Fruit fly (Drosophila melanogaster) Kc167 (cell line): Measurements from ENCODE around the gene CG43092.

Experiments used
- Myc ChIP-seq: fragments of >200 bp; optimal IDR thresholded peaks from 2 replicates; lab custom pipeline; 2017; ENCODE audit warnings: missing external identifiers
- Sin3A ChIP-seq: fragments of >200 bp; optimal IDR thresholded peaks from 2 replicates; lab custom pipeline; 2018; ENCODE audit warnings: missing external identifiers
- h ChIP-seq: fragments of >200 bp; optimal IDR thresholded peaks from 3 replicates; lab custom pipeline; 2018; ENCODE audit warnings: missing external identifiers
- insv ChIP-seq: fragments of >200 bp; optimal IDR thresholded peaks from 3 replicates; lab custom pipeline; 2018; ENCODE audit warnings: missing external identifiers
- psq ChIP-seq: fragments of >200 bp; optimal IDR thresholded peaks from 2 replicates; lab custom pipeline; 2017; ENCODE audit warnings: missing external identifiers
- ttk ChIP-seq: sonication (Bioruptor generic); optimal IDR thresholded peaks from 2 replicates; lab custom pipeline; 2017; ENCODE audit warnings: missing external identifiers

Gene CG43092

DNA sequence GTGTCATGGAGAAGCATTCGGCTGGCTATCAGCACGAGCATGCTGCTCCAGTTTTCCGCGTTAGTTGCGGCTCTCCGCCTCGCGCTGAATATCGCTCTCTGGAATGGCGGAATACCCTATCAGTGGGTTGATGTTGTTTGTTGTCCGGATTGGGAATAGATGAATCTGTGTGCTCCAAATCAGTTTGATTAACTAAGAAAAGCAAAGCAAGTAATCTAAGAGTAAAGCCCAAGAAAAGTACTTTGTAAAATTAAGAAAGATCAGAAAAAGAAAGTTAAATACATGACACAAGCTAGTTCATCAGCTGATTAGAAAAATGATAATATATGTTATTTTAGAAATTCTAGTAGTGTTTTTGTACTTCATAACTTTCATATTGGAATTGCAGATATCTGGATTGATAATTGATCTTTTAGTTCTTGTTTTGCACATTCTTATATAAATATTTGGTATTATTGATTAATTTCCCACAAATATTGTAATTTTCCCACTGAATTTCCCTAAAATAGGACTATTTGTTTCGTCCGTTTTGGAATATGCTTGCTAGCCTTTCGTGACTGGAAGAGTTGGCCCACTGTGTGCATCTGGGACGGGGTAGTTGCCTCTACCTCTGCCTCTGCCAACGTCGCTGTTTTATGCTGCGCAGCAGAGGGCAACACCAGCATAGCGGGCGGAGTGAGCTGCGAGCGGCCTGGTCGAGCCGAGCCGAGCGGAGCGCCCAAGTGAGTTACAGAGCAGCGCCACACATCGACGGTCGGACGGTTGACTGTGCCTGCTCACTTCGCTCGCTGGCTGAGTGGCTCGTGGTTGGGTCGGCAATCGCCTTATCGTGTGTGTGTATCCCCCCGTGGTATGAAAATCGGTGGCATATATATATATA, 15.3 kb downstream of the CG43092 start:
- TF ChIP-seq psq (lab: Kevin White, UChicago) (no peak), Sin3A (lab: Kevin White, UChicago) (no peak), h (no peak), insv (lab: Kevin White, UChicago) (no peak), Myc (no peak), ttk (lab: Kevin White, UChicago) (no peak)

DNA sequence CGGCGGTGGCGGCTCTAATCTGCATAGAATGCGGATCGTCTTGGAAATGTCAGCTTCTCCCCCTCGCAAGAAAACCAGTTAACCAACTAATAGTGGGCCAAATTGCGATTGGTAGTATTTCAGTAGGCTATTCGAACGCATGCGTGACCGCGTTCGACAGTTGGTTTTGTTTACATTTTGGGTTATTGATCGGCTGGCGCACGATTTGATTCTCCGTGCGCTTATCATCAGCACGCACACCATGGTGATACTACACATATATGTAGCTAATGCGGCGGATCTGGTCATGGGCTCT, 15.9 kb downstream of the CG43092 start:
- TF ChIP-seq Sin3A (lab: Kevin White, UChicago) (no peak), psq (lab: Kevin White, UChicago) (no peak), Myc (no peak), h (no peak), ttk (lab: Kevin White, UChicago) (no peak), insv (lab: Kevin White, UChicago) (no peak)

DNA sequence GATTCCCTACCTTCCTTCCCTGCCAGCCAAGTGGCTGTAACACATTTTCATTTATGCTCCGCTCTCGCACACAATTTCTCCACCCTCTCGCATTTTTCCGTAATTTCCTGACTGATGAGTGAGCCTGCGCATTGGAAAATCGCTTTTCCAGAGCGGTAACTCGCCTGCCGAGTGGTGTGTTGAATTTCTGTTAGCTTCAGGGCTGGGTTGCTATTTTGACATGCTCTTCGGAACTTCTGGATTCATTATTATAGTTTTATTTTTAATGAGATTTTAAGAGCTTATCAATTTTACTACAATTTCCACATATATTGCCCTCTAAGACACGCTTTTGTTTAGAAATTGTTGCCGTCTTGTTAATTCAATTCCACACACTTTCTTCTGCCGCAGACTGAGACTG, 16.5 kb downstream of the CG43092 start:
- TF ChIP-seq insv (lab: Kevin White, UChicago): no peak
- TF ChIP-seq psq (lab: Kevin White, UChicago): no peak
- TF ChIP-seq Myc: no peak
- TF ChIP-seq Sin3A (lab: Kevin White, UChicago): no peak
- TF ChIP-seq ttk (lab: Kevin White, UChicago): no peak
- no peak for TF ChIP-seq h

DNA sequence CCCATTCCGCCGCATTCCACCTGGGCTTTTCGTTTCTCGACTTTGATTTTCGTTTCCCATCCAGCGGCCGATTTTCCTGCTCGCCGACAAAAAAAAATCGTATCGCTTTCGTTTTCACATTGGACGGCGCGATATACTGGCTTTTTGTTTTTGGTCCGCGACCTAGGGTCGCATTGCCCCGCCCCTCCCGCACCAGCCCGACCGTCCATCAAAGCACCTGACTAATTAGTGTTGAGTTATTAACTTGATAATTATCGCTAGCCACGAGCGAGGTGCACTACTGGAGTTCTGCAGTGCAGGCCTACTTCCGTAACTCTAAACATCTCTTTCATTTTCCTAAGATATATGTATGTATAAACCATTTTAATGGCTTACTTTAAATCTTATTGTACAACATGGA, 17.8 kb downstream of the CG43092 start:
- TF ChIP-seq ttk (lab: Kevin White, UChicago) (no peak), Sin3A (lab: Kevin White, UChicago) (no peak), Myc (no peak), insv (lab: Kevin White, UChicago) (no peak), h (no peak), psq (lab: Kevin White, UChicago) (no peak)

DNA sequence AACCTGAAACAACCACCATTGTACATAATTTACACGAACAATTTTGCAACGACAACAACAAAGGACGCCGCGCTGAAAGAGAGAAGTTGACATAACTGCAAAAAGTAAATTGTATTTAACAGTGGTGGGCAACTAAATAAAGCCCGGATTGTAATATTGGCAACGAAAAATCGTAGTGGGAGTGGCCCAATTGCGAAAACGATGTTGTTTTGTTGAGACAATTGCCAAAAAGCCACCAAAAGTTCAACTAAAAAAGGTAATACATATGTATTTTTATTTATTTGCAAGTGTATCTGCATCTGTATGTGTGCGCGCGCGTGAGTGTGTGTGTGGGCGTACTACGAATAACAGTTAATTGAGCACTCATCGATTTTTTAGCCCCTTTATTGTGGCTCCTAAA, 18.4 kb downstream of the CG43092 start:
- TF ChIP-seq insv (lab: Kevin White, UChicago) (no peak), ttk (lab: Kevin White, UChicago) (no peak), psq (lab: Kevin White, UChicago) (no peak), Sin3A (lab: Kevin White, UChicago) (no peak), h (no peak), Myc (no peak)

DNA sequence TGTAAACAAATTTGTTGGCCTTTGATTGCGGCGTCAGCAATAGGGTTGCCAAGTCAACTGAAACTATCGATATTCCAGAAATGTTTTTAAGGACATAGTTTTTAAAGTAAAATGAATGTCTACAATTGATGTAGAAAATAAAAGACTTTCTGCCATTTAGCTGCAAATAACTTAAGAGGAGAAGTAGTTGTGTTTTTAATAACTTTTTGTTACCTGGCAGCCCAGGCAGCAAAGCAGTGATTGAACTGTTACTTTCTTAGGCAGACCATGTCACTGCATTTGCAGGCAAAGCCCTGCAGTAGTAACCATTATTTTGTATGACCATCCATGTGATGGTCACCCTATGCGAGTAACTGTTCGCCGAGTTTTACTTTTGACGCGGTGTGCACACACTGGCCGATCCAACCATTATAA, 18.9 kb downstream of the CG43092 start, which contains the start of the genes rumi, CG7029 and Usp12-46:
Gene rumi, minus strand, starts transcription at position 64 of the 414 bp plus-strand sequence.
Gene CG7029, plus strand, starts transcription at position 368 of the 414 bp plus-strand sequence.
Gene Usp12-46, plus strand, starts transcription at position 368 of the 414 bp plus-strand sequence.
- no peak for TF ChIP-seq Sin3A (lab: Kevin White, UChicago)

DNA sequence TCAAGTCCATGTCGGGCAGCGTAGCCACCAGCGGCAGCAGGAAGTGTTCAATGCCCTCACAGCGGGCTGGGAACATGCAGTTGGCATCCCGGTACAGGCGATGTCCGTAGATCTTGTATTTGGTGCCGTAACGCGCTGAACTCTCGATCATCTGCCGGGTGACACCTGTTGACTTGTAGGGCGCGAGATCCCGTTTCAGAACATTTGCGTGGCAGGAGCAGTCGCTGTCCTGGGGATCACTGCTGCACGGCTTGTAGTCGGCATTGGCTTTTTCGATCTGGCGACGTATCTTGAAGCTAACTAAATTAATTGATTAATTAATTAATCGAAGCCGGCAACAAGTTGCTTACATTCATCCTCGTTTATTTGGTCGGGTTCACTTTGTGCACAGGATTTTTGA, 19.4 kb downstream of the CG43092 start:
- no peak for TF ChIP-seq insv (lab: Kevin White, UChicago)
- TF ChIP-seq ttk (lab: Kevin White, UChicago): no peak
- no peak for TF ChIP-seq Sin3A (lab: Kevin White, UChicago)
- no peak for TF ChIP-seq Myc
- TF ChIP-seq h: no peak
- TF ChIP-seq psq (lab: Kevin White, UChicago): no peak

DNA sequence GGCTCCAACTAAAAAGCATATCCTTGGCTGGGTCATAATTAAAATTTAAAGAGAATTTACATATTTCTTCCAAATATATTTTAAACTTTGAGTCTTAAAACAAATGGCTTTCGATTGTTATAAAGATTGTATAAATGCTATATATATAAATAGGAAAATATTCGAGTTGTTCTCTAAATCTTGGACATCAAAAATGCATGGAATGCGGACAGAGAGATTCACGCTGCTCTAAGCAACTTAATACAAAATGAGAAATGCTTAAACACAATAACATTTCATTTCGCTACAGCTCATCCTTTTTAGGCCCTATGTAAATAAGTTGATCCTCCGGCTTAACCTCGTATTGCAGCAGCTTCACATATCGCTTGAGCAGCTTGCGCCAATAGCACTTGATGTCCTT, 20.5 kb downstream of the CG43092 start, which contains the start of gene CG31139:
Gene CG31139, minus strand, starts transcription at position 101 of the 400 bp plus-strand sequence.
- TF ChIP-seq h: no peak
- TF ChIP-seq ttk (lab: Kevin White, UChicago): no peak
- no peak for TF ChIP-seq insv (lab: Kevin White, UChicago)
- TF ChIP-seq Sin3A (lab: Kevin White, UChicago): no peak
- no peak for TF ChIP-seq psq (lab: Kevin White, UChicago)
- TF ChIP-seq Myc: no peak

DNA sequence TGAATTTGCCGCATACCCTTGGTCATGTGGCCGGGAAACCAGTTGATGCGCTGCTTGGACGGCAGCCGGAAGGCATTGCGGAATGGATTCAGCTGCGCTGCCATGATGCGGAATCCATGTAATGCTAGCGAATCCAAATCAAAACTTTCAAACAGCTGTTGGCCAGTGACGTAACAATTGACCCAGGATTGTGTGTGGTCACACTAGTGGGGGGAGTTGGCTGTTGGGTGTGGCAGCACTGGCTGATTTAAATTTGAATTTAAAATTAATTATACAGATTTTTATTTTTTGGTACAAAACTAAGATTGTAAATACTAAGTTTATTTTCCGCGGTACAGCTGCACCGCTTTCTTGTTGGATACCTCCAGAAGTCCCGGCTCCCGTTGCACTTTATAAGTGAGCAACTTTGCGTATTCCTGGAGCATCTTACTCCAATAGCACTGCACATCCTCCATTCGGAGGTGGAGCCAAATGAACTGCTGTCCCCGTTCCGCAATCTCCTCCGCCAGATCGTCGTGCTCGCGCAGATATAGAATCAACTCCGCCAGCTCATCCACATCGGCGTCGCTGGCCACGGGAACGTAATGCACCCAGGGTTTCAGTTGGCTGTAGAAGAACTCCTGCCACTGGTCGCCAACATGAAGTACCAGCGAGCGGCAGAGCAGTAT, 21.9 kb downstream of the CG43092 start, which contains the start of gene CG17141:
Gene CG17141, minus strand, starts transcription at position 177 of the 668 bp plus-strand sequence.
- no peak for TF ChIP-seq h
- TF ChIP-seq ttk (lab: Kevin White, UChicago): no peak

DNA sequence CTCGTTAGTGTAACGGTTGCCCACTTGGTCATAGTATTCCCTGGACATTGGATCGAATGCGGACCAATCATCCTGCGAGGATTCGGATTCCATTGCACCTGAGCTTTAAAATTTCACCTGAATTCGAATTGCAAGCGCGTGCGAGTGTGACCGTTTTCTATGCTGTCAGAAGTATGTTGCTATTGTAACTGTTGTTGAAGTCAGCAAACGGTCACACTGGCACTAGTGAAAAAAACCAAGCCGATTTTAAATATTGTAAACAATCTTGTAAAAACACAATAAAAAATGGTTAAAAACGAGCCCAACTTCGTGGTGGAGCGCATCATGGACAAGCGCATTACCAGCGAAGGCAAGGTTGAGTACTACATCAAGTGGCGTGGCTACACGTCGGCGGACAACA, 24.0 kb downstream of the CG43092 start, which contains the start of the genes vret and HP1c:
Gene vret, minus strand, starts transcription at position 150 of the 400 bp plus-strand sequence.
Gene HP1c, plus strand, starts transcription at position 189 of the 400 bp plus-strand sequence.
- no peak for TF ChIP-seq insv (lab: Kevin White, UChicago)
- TF ChIP-seq Sin3A (lab: Kevin White, UChicago): no peak
- no peak for TF ChIP-seq h
- TF ChIP-seq ttk (lab: Kevin White, UChicago): no peak
- TF ChIP-seq psq (lab: Kevin White, UChicago): no peak
- no peak for TF ChIP-seq Myc

DNA sequence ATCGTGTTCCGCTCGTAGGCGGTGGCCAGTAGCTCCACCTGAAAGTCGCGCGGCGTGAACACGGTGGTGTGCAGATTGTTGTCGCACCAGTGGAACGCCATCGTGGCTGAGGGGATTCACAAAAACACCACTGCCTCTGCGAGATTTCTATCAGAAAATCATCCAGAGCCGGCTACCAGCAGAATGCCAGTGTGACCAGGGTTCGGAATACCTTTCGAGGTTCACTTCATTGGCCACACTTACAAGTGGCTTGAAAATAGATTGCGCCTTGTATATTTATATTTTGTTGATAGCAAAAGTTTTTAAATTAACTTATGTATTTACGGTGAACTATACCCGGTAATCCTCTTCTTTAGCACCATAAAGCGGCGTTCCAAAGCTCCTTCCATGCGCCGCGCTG, 28.5 kb downstream of the CG43092 start, which contains the start of the genes Dcr-1 and CG6985:
Gene Dcr-1, minus strand, starts transcription at position 162 of the 400 bp plus-strand sequence.
Gene CG6985, plus strand, starts transcription at position 221 of the 400 bp plus-strand sequence.
- TF ChIP-seq ttk (lab: Kevin White, UChicago) (no peak), psq (lab: Kevin White, UChicago) (no peak), insv (lab: Kevin White, UChicago) (no peak), Sin3A (lab: Kevin White, UChicago) (no peak), h (no peak), Myc (no peak)

DNA sequence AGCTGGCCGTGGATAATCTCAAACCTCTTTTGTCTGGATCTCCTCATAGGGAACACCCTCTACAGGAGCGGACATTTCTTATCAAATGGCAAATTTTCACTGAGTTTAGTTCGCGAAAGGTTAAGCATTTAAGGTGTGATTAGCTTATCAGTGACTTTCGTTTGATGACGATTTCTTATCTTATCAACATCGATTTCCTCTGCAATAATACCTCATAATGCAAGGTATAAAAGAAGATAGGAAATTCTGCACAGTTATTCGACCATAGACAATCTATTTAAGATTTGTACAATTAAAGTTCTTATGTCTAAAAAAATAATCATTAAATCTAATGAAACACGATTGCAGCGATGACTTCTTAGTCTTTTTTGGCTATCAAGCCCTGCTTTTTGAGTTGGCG, 35.7 kb downstream of the CG43092 start, which contains the start of gene Takl2:
Gene Takl2, minus strand, starts transcription at position 101 of the 400 bp plus-strand sequence.
- TF ChIP-seq Myc: no peak
